Worm (Caenorhabditis elegans) whole organism, L4/young adult: Measurements from ENCODE around the gene sea-1.

Experiments used
- W03F9.2 ChIP-seq: fragments of 150-350 bp; optimal IDR thresholded peaks from 2 replicates; lab custom pipeline; 2014; ENCODE audit warnings: missing biosample characterization, missing genetic modification characterization
- dao-5 ChIP-seq: sonication (generic microtip); optimal IDR thresholded peaks from 2 replicates; lab custom pipeline; 2016; ENCODE audit warnings: missing genotype, missing genetic modification characterization, moderate library complexity, missing compliant biosample characterization
- him-1 ChIP-seq: sonication (generic microtip); optimal IDR thresholded peaks from 2 replicates; lab custom pipeline; 2016; ENCODE audit warnings: missing genotype, missing genetic modification reagents, missing genetic modification characterization, missing compliant biosample characterization

ce11 chrII:3664470-3664869, 8.9 kb downstream of the sea-1 start, which contains the start of gene F19B10.3:
- TF ChIP-seq W03F9.2 (tag; lab: Kevin White, UChicago) (no peak), him-1 (tag; lab: Kevin White, UChicago) (no peak), dao-5 (tag; lab: Kevin White, UChicago) (no peak)
